Worm (Caenorhabditis elegans): ENCODE measurements around the gene srx-77.

The srx-77 gene

DNA sequence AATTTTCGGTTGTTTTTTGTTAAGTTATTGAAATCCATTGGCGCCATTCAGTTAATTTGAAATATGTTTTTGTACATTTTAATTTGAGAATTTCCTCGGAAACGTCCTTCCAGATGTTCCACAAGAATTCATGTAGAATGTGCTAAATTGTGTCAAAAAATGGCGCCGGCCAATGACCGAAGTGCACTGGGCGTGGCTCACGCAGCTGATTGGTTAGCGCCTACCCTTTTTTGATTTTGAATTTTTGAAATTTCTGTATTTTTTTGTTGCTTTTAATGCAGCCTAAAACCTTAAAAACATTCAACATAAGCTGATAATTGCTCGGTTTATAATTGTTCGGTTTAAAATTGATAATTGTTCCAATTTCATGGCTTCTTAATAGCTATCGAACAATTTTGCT is 8.3 kb upstream of the srx-77 start:
- TF ChIP-seq nfya-1 (tag; optimal IDR thresholded peaks at IDR 0.05; ENCODE audit: insufficient read depth), result peak; percentile 70
- TF ChIP-seq lin-39 (tag; optimal IDR thresholded peaks at IDR 0.05), result no peak

DNA sequence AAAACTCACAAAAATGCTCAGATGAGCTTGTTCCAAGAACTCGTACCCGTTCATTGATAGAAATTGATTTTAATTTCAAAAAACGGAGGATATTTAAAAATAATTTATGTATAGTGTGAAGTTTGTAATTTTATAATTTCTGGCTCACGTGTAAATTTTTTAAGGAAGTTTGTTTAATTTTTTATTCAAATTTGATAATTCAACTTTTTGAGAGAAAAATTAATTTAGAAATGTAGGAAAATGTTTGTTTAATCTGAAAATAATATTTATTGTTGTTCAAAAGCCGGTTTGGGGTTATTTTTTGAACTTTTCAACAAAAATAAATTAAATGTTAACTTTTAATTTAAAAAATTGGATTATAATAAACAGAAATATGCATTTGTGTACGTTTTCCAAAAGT is 7.6 kb upstream of the srx-77 start, which contains the start of gene K03B4.6:
TSS of gene K03B4.6 (minus strand) at position 101 of the 400 bp plus-strand sequence.
- no peak for TF ChIP-seq R02D3.7 (tag; optimal IDR thresholded peaks at IDR 0.05)
- TF ChIP-seq skn-1 (tag; optimal IDR thresholded peaks at IDR 0.05), result no peak
- TF ChIP-seq jun-1 (tag; optimal IDR thresholded peaks at IDR 0.05), result no peak
- no peak for TF ChIP-seq nhr-43 (tag; optimal IDR thresholded peaks at IDR 0.05; ENCODE audit: poor library complexity, severe bottlenecking)
- no peak for TF ChIP-seq nhr-11 (tag; optimal IDR thresholded peaks at IDR 0.05)
- no peak for TF ChIP-seq fkh-10 (GFP tag; optimal IDR thresholded peaks at IDR 0.05)
- no peak for TF ChIP-seq daf-12 (tag; optimal IDR thresholded peaks at IDR 0.05)
- TF ChIP-seq hmg-11 (tag; optimal IDR thresholded peaks at IDR 0.05), result no peak
- no peak for TF ChIP-seq zag-1 (tag; optimal IDR thresholded peaks at IDR 0.05)
- TF ChIP-seq eor-1 (tag; optimal IDR thresholded peaks at IDR 0.05), result no peak
- TF ChIP-seq nhr-237 (tag; optimal IDR thresholded peaks at IDR 0.05), result no peak

- TF ChIP-seq fkh-2 (tag; optimal IDR thresholded peaks at IDR 0.05) (no peak), unc-62 (GFP tag; optimal IDR thresholded peaks at IDR 0.05) (no peak), pqm-1 (tag; optimal IDR thresholded peaks at IDR 0.05) (no peak), ceh-82 (tag; optimal IDR thresholded peaks at IDR 0.05) (no peak), lin-39 (tag; optimal IDR thresholded peaks at IDR 0.05) (no peak), ceh-28 (tag; optimal IDR thresholded peaks at IDR 0.05) (no peak), zag-1 (tag; optimal IDR thresholded peaks at IDR 0.05) (no peak), nhr-23 (tag; optimal IDR thresholded peaks at IDR 0.05) (no peak), nhr-237 (tag; optimal IDR thresholded peaks at IDR 0.05) (no peak)
These were observed 6.0 kb upstream of the srx-77 start, which contains the start of gene K03B4.8 for ce11 chrV:4674506-4674905. Gene K03B4.8, minus strand, starts transcription at chrV:4674606.

DNA sequence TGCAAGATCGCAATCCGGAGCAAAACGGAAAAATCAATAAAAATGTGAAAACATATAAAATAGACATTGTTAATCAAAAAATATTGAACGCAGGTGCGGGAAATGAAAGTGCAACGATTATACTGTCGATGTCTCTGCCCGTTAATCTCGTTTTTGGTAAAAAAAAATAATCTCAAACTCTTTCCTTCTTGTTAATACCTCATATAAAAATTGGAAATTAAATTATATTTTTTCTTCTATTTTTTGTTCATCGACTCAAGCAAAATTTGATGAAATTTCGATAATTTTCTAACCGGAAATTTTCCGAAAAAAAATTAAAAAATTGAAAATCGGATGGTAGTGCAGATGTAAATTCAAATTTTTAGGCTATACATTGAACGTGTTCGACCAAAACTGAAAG is 4.0 kb upstream of the srx-77 start, which contains the start of gene K03B4.9:
TSS of gene K03B4.9 (minus strand) at position 101 of the 400 bp plus-strand sequence.
- no peak for TF ChIP-seq unc-62 (GFP tag; optimal IDR thresholded peaks at IDR 0.05)
- no peak for TF ChIP-seq egl-5 (tag; optimal IDR thresholded peaks at IDR 0.05)
- no peak for TF ChIP-seq lin-15B (tag; optimal IDR thresholded peaks at IDR 0.05)
- TF ChIP-seq sea-2 (GFP tag; optimal IDR thresholded peaks at IDR 0.05), result no peak
- TF ChIP-seq hmg-11 (tag; optimal IDR thresholded peaks at IDR 0.05), result no peak
- no peak for TF ChIP-seq nhr-25 (tag; optimal IDR thresholded peaks at IDR 0.05)
- TF ChIP-seq mml-1 (tag; optimal IDR thresholded peaks at IDR 0.05), result no peak
- TF ChIP-seq elt-3 (tag; optimal IDR thresholded peaks at IDR 0.05), result no peak
- no peak for TF ChIP-seq nhr-77 (tag; optimal IDR thresholded peaks at IDR 0.05)

DNA sequence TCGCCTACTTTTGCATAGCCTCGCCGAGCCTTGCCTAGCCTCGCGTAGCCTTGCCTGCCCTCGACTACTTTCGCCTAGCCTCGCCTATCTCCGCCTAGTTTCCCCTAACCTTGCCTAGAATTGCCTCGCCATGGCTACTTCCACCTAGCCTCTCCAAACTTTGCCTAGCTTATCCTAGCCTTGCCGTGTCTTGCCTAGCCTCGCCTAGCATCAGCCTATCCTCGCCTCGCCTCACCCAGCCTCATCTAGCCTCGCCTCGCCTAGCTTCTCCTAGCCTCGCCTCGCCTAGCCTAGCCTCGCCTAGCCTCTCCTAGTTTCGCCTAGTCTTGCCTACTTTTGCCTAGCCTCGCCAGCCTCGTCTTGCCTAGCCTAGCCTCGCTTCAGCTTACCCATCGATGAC is 1.5 kb downstream of the srx-77 start:
- no peak for TF ChIP-seq unc-39 (tag; optimal IDR thresholded peaks at IDR 0.05)
- TF ChIP-seq zag-1 (tag; optimal IDR thresholded peaks at IDR 0.05), result no peak
- TF ChIP-seq nfya-1 (tag; optimal IDR thresholded peaks at IDR 0.05; ENCODE audit: insufficient read depth), result no peak
- no peak for TF ChIP-seq ceh-28 (tag; optimal IDR thresholded peaks at IDR 0.05)
- no peak for TF ChIP-seq ztf-11 (tag; optimal IDR thresholded peaks at IDR 0.05)
- TF ChIP-seq nhr-67 (tag; optimal IDR thresholded peaks at IDR 0.05), result no peak
- no peak for TF ChIP-seq elt-3 (tag; optimal IDR thresholded peaks at IDR 0.05)
- no peak for TF ChIP-seq ZK546.5 (tag; optimal IDR thresholded peaks at IDR 0.05)
- no peak for TF ChIP-seq eor-1 (tag; optimal IDR thresholded peaks at IDR 0.05)
- no peak for TF ChIP-seq nhr-25 (tag; optimal IDR thresholded peaks at IDR 0.05)
- TF ChIP-seq fkh-2 (tag; optimal IDR thresholded peaks at IDR 0.05), result no peak
- no peak for TF ChIP-seq lin-39 (tag; optimal IDR thresholded peaks at IDR 0.05)
- TF ChIP-seq jun-1 (tag; optimal IDR thresholded peaks at IDR 0.05), result no peak

ce11 chrV:4665651-4666050 is 2.9 kb downstream of the srx-77 start, which contains the start of gene srx-73:
Gene srx-73, minus strand, starts transcription at chrV:4665751.
- no peak for TF ChIP-seq fkh-10 (GFP tag; optimal IDR thresholded peaks at IDR 0.05)
- no peak for TF ChIP-seq ceh-9 (tag; optimal IDR thresholded peaks at IDR 0.05)
- no peak for TF ChIP-seq ztf-4 (tag; optimal IDR thresholded peaks at IDR 0.05)
- TF ChIP-seq unc-62 (GFP tag; optimal IDR thresholded peaks at IDR 0.05), result no peak
- TF ChIP-seq pha-4 (tag; optimal IDR thresholded peaks at IDR 0.05), result no peak
- TF ChIP-seq pqm-1 (tag; optimal IDR thresholded peaks at IDR 0.05), result no peak
- TF ChIP-seq lin-39 (tag; optimal IDR thresholded peaks at IDR 0.05), result no peak
- TF ChIP-seq ama-1 (optimal IDR thresholded peaks at IDR 0.05), result no peak
- TF ChIP-seq eor-1 (tag; optimal IDR thresholded peaks at IDR 0.05), result no peak
- TF ChIP-seq R02D3.7 (tag; optimal IDR thresholded peaks at IDR 0.05), result no peak

Data from whole organism, L3 larva.